Fruit fly (Drosophila melanogaster): ENCODE measurements around the gene shakB.

shakB gene

dm6 chrX:20756938-20757337, 169.9 kb downstream of the shakB start:
- TF ChIP-seq CG9705 (GFP tag; optimal IDR thresholded peaks at IDR 0.05) (no peak), br (GFP tag; optimal IDR thresholded peaks at IDR 0.05) (no peak), GATAd (GFP tag; optimal IDR thresholded peaks at IDR 0.05) (no peak), dmrt93B (GFP tag; optimal IDR thresholded peaks at IDR 0.05) (no peak), h (GFP tag; optimal IDR thresholded peaks at IDR 0.05) (no peak), Dfd (GFP tag; optimal IDR thresholded peaks at IDR 0.05) (no peak), CG32264 (GFP tag; optimal IDR thresholded peaks at IDR 0.05) (no peak), CrebA (GFP tag; optimal IDR thresholded peaks at IDR 0.05; ENCODE audit: borderline replicate concordance) (no peak), Dif (GFP tag; optimal IDR thresholded peaks at IDR 0.05; ENCODE audit: partially characterized antibody) (no peak), Hnf4 (GFP tag; optimal IDR thresholded peaks at IDR 0.05) (no peak), dl (GFP tag; optimal IDR thresholded peaks at IDR 0.05; ENCODE audit: insufficient read depth in 1 of 2, partially characterized antibody in 2 of 2) (no peak), foxo (GFP tag; optimal IDR thresholded peaks at IDR 0.05) (no peak)

dm6 chrX:20756447-20756846, 170.4 kb downstream of the shakB start:
- no peak for TF ChIP-seq Dif (GFP tag; optimal IDR thresholded peaks at IDR 0.05; ENCODE audit: partially characterized antibody)
- TF ChIP-seq fru (GFP tag; optimal IDR thresholded peaks at IDR 0.05), result no peak
- no peak for TF ChIP-seq HLH106 (tag; optimal IDR thresholded peaks at IDR 0.05)
- TF ChIP-seq ey (GFP tag; optimal IDR thresholded peaks at IDR 0.05), result no peak
- no peak for TF ChIP-seq br (GFP tag; optimal IDR thresholded peaks at IDR 0.05)
- no peak for TF ChIP-seq h (GFP tag; optimal IDR thresholded peaks at IDR 0.05)
- no peak for TF ChIP-seq Myc (optimal IDR thresholded peaks at IDR 0.05)
- no peak for TF ChIP-seq psq (GFP tag; optimal IDR thresholded peaks at IDR 0.05)
- TF ChIP-seq Dfd (GFP tag; optimal IDR thresholded peaks at IDR 0.05), result no peak
- TF ChIP-seq OdsH (GFP tag; optimal IDR thresholded peaks at IDR 0.05), result no peak
- no peak for TF ChIP-seq Mio (GFP tag; optimal IDR thresholded peaks at IDR 0.05)
- TF ChIP-seq CG32264 (GFP tag; optimal IDR thresholded peaks at IDR 0.05), result no peak
- no peak for TF ChIP-seq sv (GFP tag; optimal IDR thresholded peaks at IDR 0.05)
- no peak for TF ChIP-seq Rel (GFP tag; optimal IDR thresholded peaks at IDR 0.05)
- no peak for TF ChIP-seq Rel (tag; optimal IDR thresholded peaks at IDR 0.05)
- no peak for TF ChIP-seq Abd-B (GFP tag; optimal IDR thresholded peaks at IDR 0.05)
- TF ChIP-seq dl (GFP tag; optimal IDR thresholded peaks at IDR 0.05; ENCODE audit: insufficient read depth in 1 of 2, partially characterized antibody in 2 of 2), result no peak
- TF ChIP-seq foxo (GFP tag; optimal IDR thresholded peaks at IDR 0.05), result no peak
- TF ChIP-seq CrebA (GFP tag; optimal IDR thresholded peaks at IDR 0.05; ENCODE audit: borderline replicate concordance), result no peak

DNA sequence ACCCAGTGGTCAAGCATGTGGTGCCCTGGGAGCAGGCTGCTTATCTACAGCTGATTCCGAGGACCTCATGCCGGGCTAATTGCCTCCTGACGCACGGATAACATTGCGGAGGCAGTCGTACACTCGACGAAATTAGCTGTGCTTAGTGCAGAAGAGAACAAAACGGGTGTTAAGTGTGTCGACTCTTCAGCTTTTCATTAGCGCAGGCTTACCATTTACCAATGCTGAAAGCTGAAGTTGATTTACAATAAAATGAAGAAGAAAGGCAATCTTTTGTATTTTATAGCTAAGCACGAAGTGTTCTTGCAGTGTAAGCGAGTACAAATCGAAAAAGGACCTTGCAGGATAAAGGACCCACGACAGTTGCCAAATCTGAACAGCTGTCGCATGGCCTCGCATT, 173.7 kb downstream of the shakB start:
- TF ChIP-seq jim (GFP tag; optimal IDR thresholded peaks at IDR 0.05) (no peak), Mio (GFP tag; optimal IDR thresholded peaks at IDR 0.05) (no peak), rgr (GFP tag; optimal IDR thresholded peaks at IDR 0.05) (no peak), GATAd (GFP tag; optimal IDR thresholded peaks at IDR 0.05) (no peak), CrebA (GFP tag; optimal IDR thresholded peaks at IDR 0.05; ENCODE audit: borderline replicate concordance) (no peak), Hr83 (GFP tag; optimal IDR thresholded peaks at IDR 0.05; ENCODE audit: poor library complexity, severe bottlenecking) (no peak), Dif (GFP tag; optimal IDR thresholded peaks at IDR 0.05; ENCODE audit: partially characterized antibody) (no peak), fru (GFP tag; optimal IDR thresholded peaks at IDR 0.05) (no peak), HLH106 (tag; optimal IDR thresholded peaks at IDR 0.05) (no peak), CG9705 (GFP tag; optimal IDR thresholded peaks at IDR 0.05) (no peak), Vsx2 (GFP tag; optimal IDR thresholded peaks at IDR 0.05; ENCODE audit: partially characterized antibody) (no peak), foxo (GFP tag; optimal IDR thresholded peaks at IDR 0.05) (no peak), woc (GFP tag; optimal IDR thresholded peaks at IDR 0.05) (no peak), OdsH (GFP tag; optimal IDR thresholded peaks at IDR 0.05) (no peak), sv (GFP tag; optimal IDR thresholded peaks at IDR 0.05) (no peak), br (GFP tag; optimal IDR thresholded peaks at IDR 0.05) (no peak), lola (GFP tag; optimal IDR thresholded peaks at IDR 0.05) (no peak), psq (GFP tag; optimal IDR thresholded peaks at IDR 0.05) (no peak), h (GFP tag; optimal IDR thresholded peaks at IDR 0.05) (no peak)

DNA sequence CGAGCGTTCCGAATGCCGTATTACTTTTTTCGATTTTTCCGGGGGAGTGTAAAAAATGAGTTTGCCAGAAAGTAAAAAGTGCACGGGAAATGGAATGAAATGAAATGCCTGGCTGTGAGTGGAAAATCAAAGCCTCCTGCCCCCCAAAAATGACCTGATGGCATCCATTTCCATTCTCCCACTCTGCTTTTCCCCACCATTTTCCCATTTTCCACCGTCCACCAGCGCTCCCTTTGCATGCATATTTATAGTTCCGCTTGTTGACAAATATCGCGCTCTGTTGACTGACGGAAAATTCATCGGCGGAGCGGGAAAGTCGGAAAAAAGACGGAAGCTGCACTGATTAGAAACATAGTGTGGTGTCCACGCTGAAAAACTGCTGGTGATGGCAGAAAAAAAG, 181.0 kb downstream of the shakB start, which contains the start of gene CG15452:
Gene CG15452 (minus strand): TSS at position 101 of the 400 bp plus-strand sequence.
- TF ChIP-seq Vsx2 (GFP tag; optimal IDR thresholded peaks at IDR 0.05; ENCODE audit: partially characterized antibody) (no peak), GATAd (GFP tag; optimal IDR thresholded peaks at IDR 0.05) (no peak), foxo (GFP tag; optimal IDR thresholded peaks at IDR 0.05) (no peak), psq (GFP tag; optimal IDR thresholded peaks at IDR 0.05) (no peak), sv (GFP tag; optimal IDR thresholded peaks at IDR 0.05) (no peak), h (GFP tag; optimal IDR thresholded peaks at IDR 0.05) (no peak), HLH106 (tag; optimal IDR thresholded peaks at IDR 0.05) (no peak), lola (GFP tag; optimal IDR thresholded peaks at IDR 0.05) (no peak), Dfd (GFP tag; optimal IDR thresholded peaks at IDR 0.05) (no peak), CG9705 (GFP tag; optimal IDR thresholded peaks at IDR 0.05) (no peak), jim (GFP tag; optimal IDR thresholded peaks at IDR 0.05) (no peak), OdsH (GFP tag; optimal IDR thresholded peaks at IDR 0.05) (no peak), tai (GFP tag; optimal IDR thresholded peaks at IDR 0.05) (no peak), CrebA (GFP tag; optimal IDR thresholded peaks at IDR 0.05; ENCODE audit: borderline replicate concordance) (no peak), CG32264 (GFP tag; optimal IDR thresholded peaks at IDR 0.05) (no peak)

Measured in whole organism, wandering third instar larva.